Worm (Caenorhabditis elegans): Measurements from ENCODE around the gene nhr-84.

Gene nhr-84

ce11 chrV:15890115-15890514 is 10.7 kb upstream of the nhr-84 start:
- TF ChIP-seq ztf-23 (GFP tag; IDR thresholded peaks at IDR 0.05) (no peak), ztf-29 (GFP tag; IDR thresholded peaks at IDR 0.05) (no peak), ref-1 (GFP tag; conservative IDR thresholded peaks at IDR 0.05) (no peak), flt-1 (GFP tag; IDR thresholded peaks at IDR 0.05) (no peak)

- TF ChIP-seq ztf-23 (GFP tag; IDR thresholded peaks at IDR 0.05) (no peak), ref-1 (GFP tag; conservative IDR thresholded peaks at IDR 0.05) (no peak), ztf-29 (GFP tag; IDR thresholded peaks at IDR 0.05) (no peak)
Observed at ce11 chrV:15888751-15889150, 9.3 kb upstream of the nhr-84 start, which contains the start of gene cgt-1. Gene cgt-1 (minus strand): TSS chrV:15888851.

DNA sequence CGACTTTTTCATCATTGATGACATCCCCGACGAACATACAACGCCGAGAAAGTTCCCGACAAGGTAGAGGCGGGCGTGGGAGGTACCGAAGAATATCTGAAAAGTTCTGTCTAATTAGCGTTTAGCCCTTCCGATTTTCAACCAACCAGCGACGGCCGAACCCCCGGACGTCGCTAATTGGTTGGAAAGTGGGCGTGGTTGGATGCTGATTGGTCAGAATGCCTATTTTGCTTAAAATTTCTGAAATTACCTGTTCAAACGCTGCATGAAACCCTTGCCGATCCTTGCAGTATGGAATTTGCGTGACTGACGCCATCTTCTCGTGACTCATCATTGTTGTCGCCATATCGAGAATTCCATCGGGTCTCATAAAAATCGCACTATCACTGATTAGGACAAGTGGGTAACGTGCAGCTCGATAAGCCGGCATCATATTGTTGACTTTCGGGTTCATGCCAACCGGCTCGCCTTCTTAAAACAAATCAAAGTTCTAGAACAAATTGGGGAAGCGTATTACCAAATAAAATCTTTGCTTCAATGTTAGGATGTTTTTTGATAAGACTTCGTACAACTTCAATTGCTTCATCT is 8.4 kb upstream of the nhr-84 start:
- no peak for TF ChIP-seq ref-1 (GFP tag; conservative IDR thresholded peaks at IDR 0.05)
- TF ChIP-seq flt-1 (GFP tag; IDR thresholded peaks at IDR 0.05) = no peak
- no peak for TF ChIP-seq tab-1 (GFP tag; IDR thresholded peaks at IDR 0.05)
- TF ChIP-seq ztf-23 (GFP tag; IDR thresholded peaks at IDR 0.05) = no peak
- no peak for TF ChIP-seq T22C8.4 (GFP tag; IDR thresholded peaks at IDR 0.05)
- no peak for TF ChIP-seq klf-2 (GFP tag; conservative IDR thresholded peaks at IDR 0.05)

DNA sequence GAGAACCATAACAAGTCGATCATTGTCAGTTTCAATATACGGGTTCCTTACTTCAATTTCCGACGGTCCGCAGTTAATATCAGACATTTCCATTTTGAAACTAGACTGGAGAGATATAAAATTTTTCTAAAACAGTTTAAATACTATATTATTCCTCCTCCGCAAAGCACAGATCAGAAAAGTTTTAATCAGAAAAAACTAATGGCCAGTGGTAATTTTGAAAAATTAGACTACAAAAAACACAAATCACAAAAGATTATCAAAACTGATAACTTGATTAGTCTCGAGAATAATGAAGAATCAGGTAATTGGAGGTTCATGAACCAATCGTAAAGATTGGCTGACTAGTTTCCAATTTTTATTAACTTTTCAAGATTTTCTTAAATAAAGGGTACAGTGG is 6.6 kb upstream of the nhr-84 start, which contains the start of gene T06C12.9:
T06C12.9 (minus strand) TSS at position 101 of the 400 bp plus-strand sequence.
- TF ChIP-seq flt-1 (GFP tag; IDR thresholded peaks at IDR 0.05) (no peak), klf-2 (GFP tag; conservative IDR thresholded peaks at IDR 0.05) (no peak), ztf-29 (GFP tag; IDR thresholded peaks at IDR 0.05) (no peak), cog-1 (tag; optimal IDR thresholded peaks at IDR 0.05) (no peak), ztf-23 (GFP tag; IDR thresholded peaks at IDR 0.05) (no peak), T22C8.4 (GFP tag; IDR thresholded peaks at IDR 0.05) (no peak), med-1 (GFP tag; optimal IDR thresholded peaks at IDR 0.05; ENCODE audit: insufficient read depth) (no peak), ref-1 (GFP tag; conservative IDR thresholded peaks at IDR 0.05) (no peak), tab-1 (GFP tag; IDR thresholded peaks at IDR 0.05) (no peak)

ce11 chrV:15884698-15885097 is 5.3 kb upstream of the nhr-84 start, which contains the start of gene oac-42:
Gene oac-42 (minus strand): TSS chrV:15884798.
- TF ChIP-seq flt-1 (GFP tag; IDR thresholded peaks at IDR 0.05) = no peak
- TF ChIP-seq med-1 (GFP tag; optimal IDR thresholded peaks at IDR 0.05; ENCODE audit: insufficient read depth) = no peak
- TF ChIP-seq cog-1 (tag; optimal IDR thresholded peaks at IDR 0.05) = no peak
- no peak for TF ChIP-seq klf-2 (GFP tag; conservative IDR thresholded peaks at IDR 0.05)
- no peak for TF ChIP-seq tab-1 (GFP tag; IDR thresholded peaks at IDR 0.05)
- no peak for TF ChIP-seq ref-1 (GFP tag; conservative IDR thresholded peaks at IDR 0.05)
- TF ChIP-seq ztf-23 (GFP tag; IDR thresholded peaks at IDR 0.05) = no peak
- no peak for TF ChIP-seq ztf-29 (GFP tag; IDR thresholded peaks at IDR 0.05)
- no peak for TF ChIP-seq T22C8.4 (GFP tag; IDR thresholded peaks at IDR 0.05)

- no peak for TF ChIP-seq flt-1 (GFP tag; IDR thresholded peaks at IDR 0.05)
- TF ChIP-seq cog-1 (tag; optimal IDR thresholded peaks at IDR 0.05) = no peak
- TF ChIP-seq T22C8.4 (GFP tag; IDR thresholded peaks at IDR 0.05) = no peak
- no peak for TF ChIP-seq ztf-23 (GFP tag; IDR thresholded peaks at IDR 0.05)
- no peak for TF ChIP-seq ztf-29 (GFP tag; IDR thresholded peaks at IDR 0.05)
- TF ChIP-seq ref-1 (GFP tag; conservative IDR thresholded peaks at IDR 0.05) = no peak
- no peak for TF ChIP-seq med-1 (GFP tag; optimal IDR thresholded peaks at IDR 0.05; ENCODE audit: insufficient read depth)
- TF ChIP-seq klf-2 (GFP tag; conservative IDR thresholded peaks at IDR 0.05) = no peak
- TF ChIP-seq tab-1 (GFP tag; IDR thresholded peaks at IDR 0.05) = no peak
Observed at ce11 chrV:15880705-15881104, 1.3 kb upstream of the nhr-84 start.

- TF ChIP-seq ztf-29 (GFP tag; IDR thresholded peaks at IDR 0.05) (no peak), cog-1 (tag; optimal IDR thresholded peaks at IDR 0.05) (no peak), ref-1 (GFP tag; conservative IDR thresholded peaks at IDR 0.05) (no peak), klf-2 (GFP tag; conservative IDR thresholded peaks at IDR 0.05) (no peak), med-1 (GFP tag; optimal IDR thresholded peaks at IDR 0.05; ENCODE audit: insufficient read depth) (no peak), T22C8.4 (GFP tag; IDR thresholded peaks at IDR 0.05) (no peak), ztf-23 (GFP tag; IDR thresholded peaks at IDR 0.05) (no peak), tab-1 (GFP tag; IDR thresholded peaks at IDR 0.05) (no peak), flt-1 (GFP tag; IDR thresholded peaks at IDR 0.05) (no peak)
Observed at ce11 chrV:15880033-15880432, 625 bp upstream of the nhr-84 start.

- TF ChIP-seq ref-1 (GFP tag; conservative IDR thresholded peaks at IDR 0.05) (no peak), tab-1 (GFP tag; IDR thresholded peaks at IDR 0.05) (no peak), flt-1 (GFP tag; IDR thresholded peaks at IDR 0.05) (no peak), cog-1 (tag; optimal IDR thresholded peaks at IDR 0.05) (no peak), ztf-29 (GFP tag; IDR thresholded peaks at IDR 0.05) (no peak)
Observed at ce11 chrV:15876308-15876707, 3.1 kb downstream of the nhr-84 start, which contains the start of gene nhr-102. Gene nhr-102 (minus strand): TSS chrV:15876408.

DNA sequence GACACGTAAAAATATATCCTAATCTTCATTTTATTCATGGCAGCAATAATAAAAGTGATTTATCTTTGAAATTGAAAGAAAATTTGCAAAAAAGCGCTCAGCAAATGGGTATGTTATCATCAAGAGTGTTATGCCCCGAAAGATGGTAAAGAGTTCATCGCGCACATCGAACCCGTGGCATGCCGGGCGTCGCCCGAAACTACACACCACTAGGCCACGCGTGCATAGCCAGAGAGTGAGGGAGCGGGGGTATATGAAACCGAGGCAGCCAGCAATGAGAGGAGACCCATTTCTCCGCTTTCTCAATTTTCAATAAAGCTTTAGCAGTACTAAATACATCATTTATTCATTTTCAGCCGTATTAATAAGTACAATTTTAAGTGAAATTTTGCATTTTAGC is 5.6 kb downstream of the nhr-84 start:
- peak; percentile 99 for TF ChIP-seq ztf-23 (GFP tag; IDR thresholded peaks at IDR 0.05)
- TF ChIP-seq cog-1 (tag; optimal IDR thresholded peaks at IDR 0.05) = peak; percentile 96
- peak; percentile 100 for TF ChIP-seq ztf-29 (GFP tag; IDR thresholded peaks at IDR 0.05)
- TF ChIP-seq klf-2 (GFP tag; conservative IDR thresholded peaks at IDR 0.05) = peak; percentile 99
- TF ChIP-seq tab-1 (GFP tag; IDR thresholded peaks at IDR 0.05) = peak; percentile 100
- peak; percentile 99 for TF ChIP-seq T22C8.4 (GFP tag; IDR thresholded peaks at IDR 0.05)
- peak; percentile 91 for TF ChIP-seq med-1 (GFP tag; optimal IDR thresholded peaks at IDR 0.05; ENCODE audit: insufficient read depth)
- TF ChIP-seq flt-1 (GFP tag; IDR thresholded peaks at IDR 0.05) = peak; percentile 99
- peak; percentile 100 for TF ChIP-seq ref-1 (GFP tag; conservative IDR thresholded peaks at IDR 0.05)

ce11 chrV:15872273-15872672 is 7.1 kb downstream of the nhr-84 start, which contains the start of gene str-56:
Gene str-56 (plus strand): TSS chrV:15872573.
- TF ChIP-seq T22C8.4 (GFP tag; IDR thresholded peaks at IDR 0.05) = no peak
- TF ChIP-seq flt-1 (GFP tag; IDR thresholded peaks at IDR 0.05) = no peak
- no peak for TF ChIP-seq tab-1 (GFP tag; IDR thresholded peaks at IDR 0.05)
- TF ChIP-seq klf-2 (GFP tag; conservative IDR thresholded peaks at IDR 0.05) = no peak
- no peak for TF ChIP-seq cog-1 (tag; optimal IDR thresholded peaks at IDR 0.05)
- TF ChIP-seq ref-1 (GFP tag; conservative IDR thresholded peaks at IDR 0.05) = no peak
- no peak for TF ChIP-seq med-1 (GFP tag; optimal IDR thresholded peaks at IDR 0.05; ENCODE audit: insufficient read depth)
- no peak for TF ChIP-seq ztf-23 (GFP tag; IDR thresholded peaks at IDR 0.05)
- no peak for TF ChIP-seq ztf-29 (GFP tag; IDR thresholded peaks at IDR 0.05)

Measured in whole organism, midembryonic.